Comparison of ENCODE assay signal across 4 worm cellular contexts in the genomic region with DNA sequence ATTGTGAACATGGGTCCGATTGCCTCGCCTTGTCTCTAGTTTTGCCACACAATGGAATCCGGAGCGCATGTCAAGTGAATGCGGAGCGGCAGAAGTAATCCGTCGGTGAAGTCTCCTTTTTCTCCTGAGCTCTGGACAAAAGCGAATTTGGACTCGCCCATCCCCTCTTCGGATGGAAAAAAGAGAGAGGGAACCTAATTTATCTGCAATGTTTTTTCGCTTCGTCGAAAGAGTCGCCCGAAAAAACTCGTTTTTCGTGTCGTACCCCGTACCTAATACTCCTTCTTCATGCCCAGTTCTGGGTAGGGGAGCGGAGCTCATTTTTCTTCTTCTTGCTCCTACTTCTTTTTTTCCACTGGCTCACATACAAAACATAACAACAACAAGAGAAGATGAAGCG.
TF ChIP-seq lines count a peak whose summit lies in the region.

No protein-coding gene starts in this region.

TF ChIP-seq in whole organism, L1 larva, 84 proteins besides CTCF, POLR2A, EP300 and RAD21:
- TF ChIP-seq lin-14 (GFP tag; optimal IDR thresholded peaks at IDR 0.05; lab: Kevin White, UChicago): peak; percentile 54
- no peak for TF ChIP-seq efl-1 (optimal IDR thresholded peaks at IDR 0.05; lab: Kevin White, UChicago)
- peak in 1 of 2 experiments; percentile 44 for TF ChIP-seq efl-1 (GFP tag; optimal IDR thresholded peaks at IDR 0.05 in 1 of 2; lab: Kevin White, UChicago)
- TF ChIP-seq hpl-2 (GFP tag; optimal IDR thresholded peaks at IDR 0.05; lab: Kevin White, UChicago): no peak
- TF ChIP-seq lin-15B (tag; optimal IDR thresholded peaks at IDR 0.05; lab: Kevin White, UChicago): no peak
- TF ChIP-seq lsy-2 (tag; optimal IDR thresholded peaks at IDR 0.05; lab: Kevin White, UChicago): no peak
- TF ChIP-seq nhr-71 (tag; optimal IDR thresholded peaks at IDR 0.05; lab: Kevin White, UChicago): no peak

TF ChIP-seq in whole organism, late embryonic, 69 proteins besides CTCF, POLR2A, EP300 and RAD21:
- TF ChIP-seq Y22D7AL.16 (tag; optimal IDR thresholded peaks at IDR 0.05; lab: Kevin White, UChicago): no peak
- no peak for TF ChIP-seq ama-1 (optimal IDR thresholded peaks at IDR 0.05; lab: Kevin White, UChicago)
- peak; percentile 70 for TF ChIP-seq unc-42 (tag; optimal IDR thresholded peaks at IDR 0.05; lab: Kevin White, UChicago)
- TF ChIP-seq unc-3 (GFP tag; conservative IDR thresholded peaks at IDR 0.05; lab: Robert Waterston, UW): no peak
- no peak for TF ChIP-seq unc-3 (tag; optimal IDR thresholded peaks at IDR 0.05; lab: Kevin White, UChicago)
- no peak for TF ChIP-seq pax-1 (tag; optimal IDR thresholded peaks at IDR 0.05; lab: Kevin White, UChicago)
- TF ChIP-seq hlh-15 (tag; optimal IDR thresholded peaks at IDR 0.05; lab: Kevin White, UChicago): no peak
- no peak for TF ChIP-seq F13H6.1 (tag; optimal IDR thresholded peaks at IDR 0.05; lab: Kevin White, UChicago)

TF ChIP-seq in whole organism, midembryonic, 9 proteins besides CTCF, POLR2A, EP300 and RAD21:
- TF ChIP-seq flt-1 (GFP tag; IDR thresholded peaks at IDR 0.05; lab: Robert Waterston, UW) (0 out of 2 replicates have a peak, but pooled peaks have one; percentile 4), tab-1 (GFP tag; IDR thresholded peaks at IDR 0.05; lab: Robert Waterston, UW) (no peak), ztf-29 (GFP tag; IDR thresholded peaks at IDR 0.05; lab: Robert Waterston, UW) (no peak), cog-1 (tag; optimal IDR thresholded peaks at IDR 0.05; lab: Kevin White, UChicago) (no peak)
TF ChIP-seq in whole organism, midembryonic: peak in this region for 1.

TF ChIP-seq in whole organism, mixed stage, embryonic, 35 proteins besides CTCF, POLR2A, EP300 and RAD21:
- no peak for TF ChIP-seq nhr-12 (tag; optimal IDR thresholded peaks at IDR 0.05; lab: Kevin White, UChicago)
- TF ChIP-seq tbx-8 (GFP tag; optimal IDR thresholded peaks at IDR 0.05; lab: Kevin White, UChicago): no peak
- TF ChIP-seq ces-1 (GFP tag; optimal IDR thresholded peaks at IDR 0.05; lab: Kevin White, UChicago): peak; percentile 57
